Fruit fly (Drosophila melanogaster) whole organism: ENCODE results near the gene CRAT.

ENCODE experiments used
- CG8478 ChIP-seq: fragments of >200 bp; optimal IDR thresholded peaks from 2 replicates; lab custom pipeline; 2018; ENCODE audit warnings: inconsistent platforms
- Dll ChIP-seq: fragments of >200 bp; optimal IDR thresholded peaks from 2 replicates; lab custom pipeline; 2017
- EcR ChIP-seq, 2 experiments: fragments of >200 bp; optimal IDR thresholded peaks; 2 replicates each; lab custom pipeline; 2017; ENCODE audit warnings: missing biosample characterization in 2 of 2, missing genetic modification characterization in 2 of 2, missing genetic modification reagents in 2 of 2
- pan ChIP-seq: fragments of >200 bp; optimal IDR thresholded peaks from 2 replicates; lab custom pipeline; 2017
- psq ChIP-seq: fragments of >200 bp; optimal IDR thresholded peaks from 2 replicates; lab custom pipeline; 2017
- usp ChIP-seq: fragments of >200 bp; optimal IDR thresholded peaks from 2 replicates; lab custom pipeline; 2017; ENCODE audit warnings: missing biosample characterization, missing genetic modification characterization, mixed read lengths

- TF ChIP-seq pan (lab: Kevin White, UChicago) = no peak
- TF ChIP-seq CG8478 (lab: Kevin White, UChicago) = no peak
- TF ChIP-seq psq = no peak
- no peak for TF ChIP-seq EcR (GFP tag; optimal IDR thresholded peaks at IDR 0.05; lab: Kevin White, UChicago)
- TF ChIP-seq usp (GFP tag; lab: Kevin White, UChicago) = no peak
- TF ChIP-seq Dll (lab: Kevin White, UChicago) = no peak
These were observed 30.1 kb upstream of the CRAT start, which contains the start of gene Dmtn for dm6 chr3R:6405674-6406565.
